Worm (Caenorhabditis elegans): Measurements from ENCODE around the gene T19A5.3.

DNA sequence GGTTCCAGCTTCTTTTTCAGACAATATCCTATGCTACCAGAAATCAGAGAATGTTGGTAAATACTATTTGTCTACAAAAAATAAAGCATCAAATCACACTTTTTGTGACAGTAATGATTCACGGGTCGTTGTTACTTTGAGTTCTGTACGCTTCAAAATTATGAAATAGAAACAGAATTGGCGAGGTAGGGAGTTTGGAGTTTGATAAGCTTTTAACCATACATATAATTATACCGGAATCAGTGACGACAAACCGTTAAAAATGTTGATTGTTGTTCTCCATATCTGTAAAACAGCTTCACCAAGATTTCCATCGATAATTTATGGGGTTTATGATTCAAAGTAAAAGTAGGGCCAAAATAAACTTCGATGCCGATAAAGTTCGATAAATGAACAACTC is 34.0 kb upstream of the T19A5.3 start:
- TF ChIP-seq him-1 (tag; optimal IDR thresholded peaks at IDR 0.05) (no peak), W03F9.2 (tag; optimal IDR thresholded peaks at IDR 0.05) (no peak)
